Fruit fly (Drosophila melanogaster) whole organism, embryonic: ENCODE data around the gene Miox.
A peak's percentile ranks its signal among the peaks of the same experiment; 100 is the strongest.

Source experiments
- CG11504 ChIP-seq: fragments of 200-800 bp; sonication (Bioruptor generic); optimal IDR thresholded peaks from 3 replicates; lab custom pipeline; 2019; ENCODE audit warnings: missing biosample characterization, mild to moderate bottlenecking, missing genetic modification characterization, moderate library complexity
- CG11560 ChIP-seq: fragments of 200-800 bp; sonication (Bioruptor generic); IDR thresholded peaks from 3 replicates; pipeline ENCODE4 v1.3.6; 2022; ENCODE audit warnings: missing biosample characterization, missing genetic modification characterization
- CG12659 ChIP-seq: fragments of 200-800 bp; sonication (Bioruptor generic); optimal IDR thresholded peaks from 3 replicates; lab custom pipeline; 2017; ENCODE audit warnings: mild to moderate bottlenecking, missing biosample characterization, missing genetic modification reagents, missing genetic modification characterization
- CG12769 ChIP-seq: fragments of 200-800 bp; sonication (Bioruptor generic); optimal IDR thresholded peaks from 2 replicates; lab custom pipeline; 2019; ENCODE audit warnings: missing biosample characterization, mild to moderate bottlenecking, missing genetic modification characterization, moderate library complexity
- CG14965 ChIP-seq: fragments of 200-800 bp; sonication (Bioruptor generic); optimal IDR thresholded peaks from 2 replicates; lab custom pipeline; 2016; ENCODE audit warnings: missing biosample characterization, missing genetic modification characterization, borderline replicate concordance
- CG15011 ChIP-seq: fragments of 200-800 bp; sonication (Bioruptor generic); optimal IDR thresholded peaks from 3 replicates; lab custom pipeline; 2018; ENCODE audit warnings: missing biosample characterization, mild to moderate bottlenecking, missing genetic modification characterization
- CG15073 ChIP-seq: fragments of 200-800 bp; sonication (Bioruptor generic); optimal IDR thresholded peaks from 2 replicates; lab custom pipeline; 2016; ENCODE audit warnings: missing biosample characterization, missing genetic modification characterization
- CG15269 ChIP-seq: fragments of 200-800 bp; sonication (Bioruptor generic); optimal IDR thresholded peaks from 2 replicates; lab custom pipeline; 2018; ENCODE audit warnings: missing biosample characterization, mild to moderate bottlenecking, missing genetic modification characterization, moderate library complexity
- CG1529 ChIP-seq: fragments of 200-800 bp; sonication (Bioruptor generic); optimal IDR thresholded peaks from 3 replicates; lab custom pipeline; 2018; ENCODE audit warnings: missing biosample characterization, missing genetic modification characterization
- CG2120 ChIP-seq: fragments of 200-800 bp; sonication (Bioruptor generic); optimal IDR thresholded peaks from 3 replicates; lab custom pipeline; 2016; ENCODE audit warnings: missing biosample characterization, missing genetic modification characterization
- CG31224 ChIP-seq: fragments of 200-800 bp; sonication (Bioruptor generic); IDR thresholded peaks from 2 replicates; pipeline ENCODE4 v1.3.6; 2022; ENCODE audit warnings: missing biosample characterization, missing genetic modification characterization
- CG3281 ChIP-seq: fragments of 200-800 bp; sonication (Bioruptor generic); optimal IDR thresholded peaks from 3 replicates; lab custom pipeline; 2017; ENCODE audit warnings: missing biosample characterization, mild to moderate bottlenecking, missing genetic modification characterization
- CG4360 ChIP-seq: fragments of 200-800 bp; sonication (Bioruptor generic); IDR thresholded peaks from 2 replicates; pipeline ENCODE4 v1.3.6; 2022; ENCODE audit warnings: missing biosample characterization, missing genetic modification characterization
- CG6683 ChIP-seq: fragments of 200-800 bp; sonication (Bioruptor generic); optimal IDR thresholded peaks from 2 replicates; lab custom pipeline; 2017; ENCODE audit warnings: missing biosample characterization, mild to moderate bottlenecking, missing genetic modification characterization, missing genetic modification reagents
- CG7786 ChIP-seq: fragments of 200-800 bp; sonication (Bioruptor generic); optimal IDR thresholded peaks from 2 replicates; lab custom pipeline; 2016; ENCODE audit warnings: missing biosample characterization, missing genetic modification characterization
- CG7839 ChIP-seq: fragments of 200-800 bp; sonication (Bioruptor generic); optimal IDR thresholded peaks from 3 replicates; lab custom pipeline; 2018; ENCODE audit warnings: missing biosample characterization, mild to moderate bottlenecking, missing genetic modification characterization, moderate library complexity
- CG8281 ChIP-seq: fragments of 200-800 bp; sonication (Bioruptor generic); optimal IDR thresholded peaks from 2 replicates; lab custom pipeline; 2018; ENCODE audit warnings: missing biosample characterization, mild to moderate bottlenecking, missing genetic modification characterization, moderate library complexity
- Deaf1 ChIP-seq: fragments of 200-800 bp; optimal IDR thresholded peaks from 3 replicates; lab custom pipeline; 2019; ENCODE audit warnings: missing biosample characterization, mild to moderate bottlenecking, missing genetic modification characterization, moderate library complexity
- Ets65A ChIP-seq: fragments of 200-800 bp; sonication (Bioruptor generic); peaks from one replicate; lab custom pipeline; 2016; ENCODE audit warnings: missing biosample characterization, missing genetic modification characterization
- Gug ChIP-seq: fragments of 200-800 bp; sonication (Bioruptor generic); IDR thresholded peaks from 4 replicates; pipeline ENCODE4 v1.3.6; 2022; ENCODE audit warnings: missing biosample characterization, missing genetic modification characterization
- HmgZ ChIP-seq: fragments of 200-800 bp; sonication (Bioruptor generic); optimal IDR thresholded peaks from 2 replicates; lab custom pipeline; 2018; ENCODE audit warnings: missing biosample characterization, mild to moderate bottlenecking, missing genetic modification characterization
- Hr78 ChIP-seq, 2 experiments: fragments of 200-800 bp in 1 of 2; fragments of >200 bp in 1 of 2; sonication (Bioruptor generic) in 1 of 2; optimal IDR thresholded peaks; 2 replicates each; lab custom pipeline; 2017 to 2019; ENCODE audit warnings: missing biosample characterization in 2 of 2, missing genetic modification characterization in 2 of 2, mild to moderate bottlenecking in 1 of 2, moderate library complexity in 1 of 2
- Meics ChIP-seq: fragments of 200-800 bp; sonication (Bioruptor generic); optimal IDR thresholded peaks from 2 replicates; lab custom pipeline; 2017; ENCODE audit warnings: missing biosample characterization, mild to moderate bottlenecking, missing genetic modification characterization
- NFAT ChIP-seq: fragments of 200-800 bp; sonication (Bioruptor generic); IDR thresholded peaks from 2 replicates; pipeline ENCODE4 v1.3.6; 2022; ENCODE audit warnings: missing biosample characterization, missing genetic modification characterization
- Rx ChIP-seq: fragments of 200-800 bp; sonication (Bioruptor generic); IDR thresholded peaks from 2 replicates; pipeline ENCODE4 v1.3.6; 2022; ENCODE audit warnings: missing biosample characterization, missing genetic modification characterization
- ase ChIP-seq: fragments of 200-800 bp; sonication (Bioruptor generic); IDR thresholded peaks from 3 replicates; pipeline ENCODE4 v1.3.6; 2022; ENCODE audit warnings: missing biosample characterization, missing genetic modification characterization
- cad ChIP-seq: fragments of >200 bp; optimal IDR thresholded peaks from 2 replicates; lab custom pipeline; 2017; ENCODE audit warnings: missing biosample characterization, missing genetic modification characterization
- chinmo ChIP-seq: fragments of 200-800 bp; sonication (Bioruptor generic); IDR thresholded peaks from 4 replicates; pipeline ENCODE4 v1.3.6; 2022; ENCODE audit warnings: missing biosample characterization, missing genetic modification characterization; ENCODE audit not compliant: partially characterized antibody
- ci ChIP-seq: fragments of 200-800 bp; sonication (Bioruptor generic); IDR thresholded peaks from 3 replicates; pipeline ENCODE4 v1.3.6; 2022; ENCODE audit warnings: missing biosample characterization, missing genetic modification characterization
- croc ChIP-seq: fragments of 200-800 bp; sonication (Bioruptor generic); conservative IDR thresholded peaks from 3 replicates; pipeline ENCODE4 v1.3.6; 2022; ENCODE audit warnings: missing biosample characterization, missing genetic modification characterization
- dmrt99B ChIP-seq: fragments of 200-800 bp; sonication (Bioruptor generic); optimal IDR thresholded peaks from 2 replicates; lab custom pipeline; 2018; ENCODE audit warnings: missing biosample characterization, mild to moderate bottlenecking, missing genetic modification characterization, moderate library complexity
- dysf ChIP-seq: fragments of 200-800 bp; sonication (Bioruptor generic); IDR thresholded peaks from 3 replicates; pipeline ENCODE4 v1.3.6; 2022; ENCODE audit warnings: missing biosample characterization, missing genetic modification characterization
- esg ChIP-seq: fragments of 200-800 bp; sonication (Bioruptor generic); conservative IDR thresholded peaks from 2 replicates; pipeline ENCODE4 v1.3.6; 2022; ENCODE audit warnings: missing biosample characterization, missing genetic modification characterization
- exex ChIP-seq: fragments of 200-800 bp; sonication (Bioruptor generic); optimal IDR thresholded peaks from 4 replicates; lab custom pipeline; 2018; ENCODE audit warnings: missing biosample characterization, mild to moderate bottlenecking, missing genetic modification characterization, moderate library complexity
- gro ChIP-seq: fragments of 200-800 bp; sonication (Bioruptor generic); optimal IDR thresholded peaks from 2 replicates; lab custom pipeline; 2016; ENCODE audit warnings: missing biosample characterization, missing genetic modification characterization
- hkb ChIP-seq, 2 experiments: fragments of 200-800 bp in 1 of 2; fragments of >200 bp in 1 of 2; sonication (Bioruptor generic) in 1 of 2; IDR thresholded peaks in 1 of 2; optimal IDR thresholded peaks in 1 of 2; 2 replicates each; pipeline versions ENCODE4 v1.3.6 to Lab custom; 2017 to 2022; ENCODE audit warnings: missing biosample characterization in 1 of 2, missing genetic modification characterization in 1 of 2
- kay ChIP-seq: fragments of 200-800 bp; sonication (Bioruptor generic); optimal IDR thresholded peaks from 2 replicates; lab custom pipeline; 2016; ENCODE audit warnings: missing biosample characterization, missing genetic modification characterization
- mam ChIP-seq: fragments of 200-800 bp; sonication (Bioruptor generic); optimal IDR thresholded peaks from 3 replicates; lab custom pipeline; 2016; ENCODE audit warnings: missing biosample characterization, missing genetic modification characterization
- nmo ChIP-seq: fragments of 200-800 bp; sonication (Bioruptor generic); optimal IDR thresholded peaks from 2 replicates; lab custom pipeline; 2018; ENCODE audit warnings: missing biosample characterization, mild to moderate bottlenecking, missing genetic modification characterization, moderate library complexity
- rib ChIP-seq: fragments of 200-800 bp; sonication (Bioruptor generic); IDR thresholded peaks from 2 replicates; pipeline ENCODE4 v1.3.6; 2022; ENCODE audit warnings: missing biosample characterization, missing genetic modification characterization
- scrt ChIP-seq: fragments of 200-800 bp; sonication (Bioruptor generic); optimal IDR thresholded peaks from 2 replicates; lab custom pipeline; 2018; ENCODE audit warnings: missing biosample characterization, mild to moderate bottlenecking, missing genetic modification characterization, moderate library complexity
- sens ChIP-seq: fragments of 200-800 bp; sonication (Bioruptor generic); peaks from one replicate; lab custom pipeline; 2016; ENCODE audit warnings: missing biosample characterization, missing genetic modification characterization
- slbo ChIP-seq: fragments of 200-800 bp; sonication (Bioruptor generic); IDR thresholded peaks from 2 replicates; pipeline ENCODE4 v1.3.6; 2022; ENCODE audit warnings: missing biosample characterization, missing genetic modification characterization
- sqz ChIP-seq: fragments of 200-800 bp; sonication (Bioruptor generic); optimal IDR thresholded peaks from 3 replicates; lab custom pipeline; 2018; ENCODE audit warnings: missing biosample characterization, mild to moderate bottlenecking, missing genetic modification characterization
- ssp ChIP-seq: fragments of 200-800 bp; sonication (Bioruptor generic); IDR thresholded peaks from 2 replicates; pipeline ENCODE4 v1.3.6; 2022; ENCODE audit warnings: missing biosample characterization, missing genetic modification characterization

The Miox gene

dm6 chr3L:12163693-12164092 is 21.1 kb upstream of the Miox start, which contains the start of gene CG9760 (continued):
- TF ChIP-seq CG11560: no peak
- 0 out of 2 replicates have a peak, but pooled peaks have one; percentile 11 for TF ChIP-seq ssp
- no peak for TF ChIP-seq sqz
- no peak for TF ChIP-seq hkb (optimal IDR thresholded peaks at IDR 0.05; lab: Kevin White, UChicago)
- TF ChIP-seq hkb (GFP tag; IDR thresholded peaks at IDR 0.05; lab: Robert Waterston, UW): peak; percentile 65; the same call in 1 of the 2 replicates

- TF ChIP-seq CG14965 (no peak), chinmo (GFP tag; lab: Robert Waterston, UW) (no peak), CG4360 (no peak), CG15073 (GFP tag; lab: Kevin White, UChicago) (no peak), scrt (GFP tag; lab: Kevin White, UChicago) (peak; percentile 30), Deaf1 (peak; percentile 64)
Observed at dm6 chr3L:12175382-12175781, 9.4 kb upstream of the Miox start, which contains the start of gene Rh7. TSS of gene Rh7 (minus strand) at chr3L:12175482.

- no peak for TF ChIP-seq HmgZ (tag; lab: Kevin White, UChicago)
- TF ChIP-seq ase (GFP tag; lab: Robert Waterston, UW): no peak
- TF ChIP-seq Rx (GFP tag; lab: Robert Waterston, UW): no peak
- TF ChIP-seq Ets65A (GFP tag; lab: Kevin White, UChicago): peak; percentile 19
- TF ChIP-seq CG1529 (GFP tag; lab: Kevin White, UChicago): no peak
- TF ChIP-seq cad (GFP tag; lab: Kevin White, UChicago): no peak
Observed at dm6 chr3L:12177301-12177700, 7.5 kb upstream of the Miox start, which contains the start of gene CAH2. TSS of gene CAH2 (plus strand) at chr3L:12177601.

- TF ChIP-seq esg (GFP tag; lab: Robert Waterston, UW) (0 out of 2 replicates have a peak, but pooled peaks have one; percentile 13), CG3281 (GFP tag; lab: Kevin White, UChicago) (peak; percentile 46), nmo (GFP tag; lab: Kevin White, UChicago) (peak; percentile 4), kay (GFP tag; lab: Kevin White, UChicago) (peak; percentile 5), CG2120 (GFP tag; lab: Kevin White, UChicago) (peak; percentile 44), CG15269 (tag; lab: Kevin White, UChicago) (peak; percentile 10), rib (GFP tag; lab: Robert Waterston, UW) (no peak), CG12659 (GFP tag; lab: Kevin White, UChicago) (no peak), CG6683 (no peak), Meics (GFP tag; lab: Kevin White, UChicago) (peak; percentile 24), croc (GFP tag; lab: Robert Waterston, UW) (no peak), CG11504 (tag; lab: Kevin White, UChicago) (peak; percentile 38), CG12769 (tag; lab: Kevin White, UChicago) (peak; percentile 52), NFAT (GFP tag; lab: Robert Waterston, UW) (peak; percentile 41; the same call in 1 of the 2 replicates), dmrt99B (peak; percentile 41), dysf (GFP tag; lab: Robert Waterston, UW) (0 out of 3 replicates have a peak, but pooled peaks have one; percentile 4), slbo (GFP tag; lab: Robert Waterston, UW) (peak; percentile 50), Hr78 (GFP tag; optimal IDR thresholded peaks at IDR 0.05; lab: Kevin White, UChicago) (peak in 1 of 2 experiments; percentile 22), CG7786 (GFP tag; lab: Kevin White, UChicago) (peak; percentile 22), CG31224 (GFP tag; lab: Robert Waterston, UW) (no peak), gro (peak; percentile 48), CG15011 (GFP tag; lab: Kevin White, UChicago) (no peak), ci (GFP tag; lab: Robert Waterston, UW) (peak; percentile 43; the same call in 1 of the 3 replicates), sens (GFP tag; lab: Kevin White, UChicago) (peak; percentile 60), ase (GFP tag; lab: Robert Waterston, UW) (0 out of 3 replicates have a peak, but pooled peaks have one; percentile 35), mam (GFP tag; lab: Kevin White, UChicago) (peak; percentile 4), CG8281 (tag; lab: Kevin White, UChicago) (no peak), Gug (GFP tag; lab: Robert Waterston, UW) (peak; percentile 31; the same call in 1 of the 4 replicates), exex (no peak), CG7839 (tag; lab: Kevin White, UChicago) (peak; percentile 3)
Observed at dm6 chr3L:12178847-12179437, 5.8 kb upstream of the Miox start.
